Worm (Caenorhabditis elegans): ENCODE results near the gene gpa-5.

ce11 chrX:2108182-2108581 is 12.7 kb downstream of the gpa-5 start:
- TF ChIP-seq ama-1 (optimal IDR thresholded peaks at IDR 0.05) (no peak), snpc-4 (tag; optimal IDR thresholded peaks at IDR 0.05) (no peak), ztf-1 (GFP tag; conservative IDR thresholded peaks at IDR 0.05) (no peak), ceh-82 (tag; optimal IDR thresholded peaks at IDR 0.05) (no peak), unc-62 (GFP tag; optimal IDR thresholded peaks at IDR 0.05) (no peak), nhr-77 (tag; optimal IDR thresholded peaks at IDR 0.05) (no peak), blmp-1 (tag; optimal IDR thresholded peaks at IDR 0.05; ENCODE audit: insufficient read depth) (no peak), fos-1 (tag; optimal IDR thresholded peaks at IDR 0.05) (peak; percentile 41), ztf-4 (tag; optimal IDR thresholded peaks at IDR 0.05) (no peak)

All from whole organism, L2 larva.